Fruit fly (Drosophila melanogaster) whole organism, embryonic: Measurements from ENCODE around the gene CG13898.
A peak's percentile ranks its signal among the peaks of the same experiment; 100 is the strongest.

Source experiments
- Atf-2 ChIP-seq: fragments of 200-800 bp; sonication (Bioruptor generic); optimal IDR thresholded peaks from 2 replicates; lab custom pipeline; 2016; ENCODE audit warnings: missing biosample characterization, missing genetic modification characterization
- Bdp1 ChIP-seq: fragments of 200-800 bp; sonication (Bioruptor generic); optimal IDR thresholded peaks from 3 replicates; lab custom pipeline; 2016; ENCODE audit warnings: missing biosample characterization, missing genetic modification characterization
- Bgb ChIP-seq: fragments of 200-800 bp; sonication (Bioruptor generic); IDR thresholded peaks from 2 replicates; pipeline ENCODE4 v1.3.6; 2022; ENCODE audit warnings: missing biosample characterization, missing genetic modification characterization; ENCODE audit not compliant: partially characterized antibody
- CG10274 ChIP-seq: fragments of 200-800 bp; sonication (Bioruptor generic); optimal IDR thresholded peaks from 3 replicates; lab custom pipeline; 2017; ENCODE audit warnings: missing biosample characterization, mild to moderate bottlenecking, missing genetic modification characterization
- CG10654 ChIP-seq: fragments of 200-800 bp; sonication (Bioruptor generic); optimal IDR thresholded peaks from 2 replicates; lab custom pipeline; 2016; ENCODE audit warnings: missing biosample characterization, missing genetic modification characterization
- CG10979 ChIP-seq: fragments of 200-800 bp; sonication (Bioruptor generic); optimal IDR thresholded peaks from 2 replicates; lab custom pipeline; 2018; ENCODE audit warnings: missing biosample characterization, mild to moderate bottlenecking, missing genetic modification characterization, moderate library complexity
- CG11398 ChIP-seq: fragments of 200-800 bp; sonication (Bioruptor generic); optimal IDR thresholded peaks from 2 replicates; lab custom pipeline; 2016; ENCODE audit warnings: missing biosample characterization, missing genetic modification characterization
- CG12219 ChIP-seq: fragments of 200-800 bp; sonication (Bioruptor generic); optimal IDR thresholded peaks from 3 replicates; lab custom pipeline; 2018; ENCODE audit warnings: missing biosample characterization, mild to moderate bottlenecking, missing genetic modification characterization
- CG12659 ChIP-seq: fragments of 200-800 bp; sonication (Bioruptor generic); optimal IDR thresholded peaks from 3 replicates; lab custom pipeline; 2017; ENCODE audit warnings: mild to moderate bottlenecking, missing biosample characterization, missing genetic modification reagents, missing genetic modification characterization
- CG12769 ChIP-seq: fragments of 200-800 bp; sonication (Bioruptor generic); optimal IDR thresholded peaks from 2 replicates; lab custom pipeline; 2019; ENCODE audit warnings: missing biosample characterization, mild to moderate bottlenecking, missing genetic modification characterization, moderate library complexity
- CG13424 ChIP-seq: fragments of 200-800 bp; sonication (Bioruptor generic); optimal IDR thresholded peaks from 2 replicates; lab custom pipeline; 2019; ENCODE audit warnings: missing biosample characterization, mild to moderate bottlenecking, missing genetic modification characterization, moderate library complexity
- CG14965 ChIP-seq: fragments of 200-800 bp; sonication (Bioruptor generic); optimal IDR thresholded peaks from 2 replicates; lab custom pipeline; 2016; ENCODE audit warnings: missing biosample characterization, missing genetic modification characterization, borderline replicate concordance
- CG15479 ChIP-seq: fragments of 200-800 bp; sonication (Bioruptor generic); optimal IDR thresholded peaks from 3 replicates; lab custom pipeline; 2019; ENCODE audit warnings: missing biosample characterization, mild to moderate bottlenecking, missing genetic modification characterization, moderate library complexity
- CG1832 ChIP-seq: fragments of 200-800 bp; sonication (Bioruptor generic); optimal IDR thresholded peaks from 2 replicates; lab custom pipeline; 2017; ENCODE audit warnings: missing biosample characterization, mild to moderate bottlenecking, missing genetic modification characterization, inconsistent platforms
- CG18599 ChIP-seq: fragments of 200-800 bp; sonication (Bioruptor generic); optimal IDR thresholded peaks from 3 replicates; lab custom pipeline; 2017; ENCODE audit warnings: missing biosample characterization, missing genetic modification characterization, mild to moderate bottlenecking, moderate library complexity, missing genetic modification reagents
- CG31441 ChIP-seq: fragments of 200-800 bp; sonication (Bioruptor generic); IDR thresholded peaks from 2 replicates; pipeline ENCODE4 v1.3.6; 2022; ENCODE audit warnings: missing biosample characterization, missing genetic modification characterization
- CG32772 ChIP-seq: fragments of 200-800 bp; sonication (Bioruptor generic); IDR thresholded peaks from 2 replicates; pipeline ENCODE4 v1.3.6; 2022; ENCODE audit warnings: missing biosample characterization, missing genetic modification characterization
- CG3838 ChIP-seq: fragments of 200-800 bp; sonication (Bioruptor generic); optimal IDR thresholded peaks from 3 replicates; lab custom pipeline; 2016; ENCODE audit warnings: missing biosample characterization, missing genetic modification characterization
- CG4282 ChIP-seq: fragments of 200-800 bp; sonication (Bioruptor generic); optimal IDR thresholded peaks from 2 replicates; lab custom pipeline; 2016; ENCODE audit warnings: missing biosample characterization, missing genetic modification characterization
- CG5245 ChIP-seq: fragments of 200-800 bp; sonication (Bioruptor generic); optimal IDR thresholded peaks from 3 replicates; lab custom pipeline; 2016; ENCODE audit warnings: missing biosample characterization, missing genetic modification characterization
- CG6689 ChIP-seq: fragments of 200-800 bp; sonication (Bioruptor generic); IDR thresholded peaks from 2 replicates; pipeline ENCODE4 v1.3.6; 2022; ENCODE audit warnings: missing biosample characterization, missing genetic modification characterization
- CG7556 ChIP-seq: fragments of 200-800 bp; sonication (Bioruptor generic); optimal IDR thresholded peaks from 2 replicates; lab custom pipeline; 2017; ENCODE audit warnings: missing biosample characterization, mild to moderate bottlenecking, missing genetic modification characterization
- CG8290 ChIP-seq, 3 experiments: fragments of 200-800 bp; sonication (Bioruptor generic); optimal IDR thresholded peaks; 2 replicates each; lab custom pipeline; 2016 to 2019; ENCODE audit warnings: missing biosample characterization in 3 of 3, missing genetic modification characterization in 3 of 3, mild to moderate bottlenecking in 2 of 3, moderate library complexity in 1 of 3
- CG9727 ChIP-seq: fragments of 200-800 bp; sonication (Bioruptor generic); optimal IDR thresholded peaks from 3 replicates; lab custom pipeline; 2017; ENCODE audit warnings: missing biosample characterization, mild to moderate bottlenecking, missing genetic modification characterization
- CTCF ChIP-seq: fragments of 200-800 bp; sonication (Bioruptor generic); optimal IDR thresholded peaks from 2 replicates; lab custom pipeline; 2017; ENCODE audit warnings: missing biosample characterization, mild to moderate bottlenecking, missing genetic modification characterization, moderate library complexity
- CkIIα-i1 ChIP-seq: fragments of 200-800 bp; sonication (Bioruptor generic); IDR thresholded peaks from 2 replicates; pipeline ENCODE4 v1.3.6; 2022; ENCODE audit warnings: missing biosample characterization, missing genetic modification characterization
- Dip2 ChIP-seq: fragments of 200-800 bp; sonication (Bioruptor generic); IDR thresholded peaks from 2 replicates; pipeline ENCODE4 v1.3.6; 2022; ENCODE audit warnings: missing biosample characterization, missing genetic modification characterization
- ERR ChIP-seq: fragments of 200-800 bp; sonication (Bioruptor generic); optimal IDR thresholded peaks from 2 replicates; lab custom pipeline; 2016; ENCODE audit warnings: missing biosample characterization, missing genetic modification characterization
- HmgZ ChIP-seq: fragments of 200-800 bp; sonication (Bioruptor generic); optimal IDR thresholded peaks from 2 replicates; lab custom pipeline; 2018; ENCODE audit warnings: missing biosample characterization, mild to moderate bottlenecking, missing genetic modification characterization
- Hr3 ChIP-seq: fragments of 200-800 bp; sonication (Bioruptor generic); optimal IDR thresholded peaks from 3 replicates; lab custom pipeline; 2016; ENCODE audit warnings: missing biosample characterization, missing genetic modification characterization
- Kr ChIP-seq: fragments of 200-800 bp; sonication (Bioruptor generic); optimal IDR thresholded peaks from 2 replicates; lab custom pipeline; 2017; ENCODE audit warnings: missing biosample characterization, mild to moderate bottlenecking, missing genetic modification characterization
- Mes4 ChIP-seq: fragments of 200-800 bp; sonication (Bioruptor generic); optimal IDR thresholded peaks from 2 replicates; lab custom pipeline; 2016; ENCODE audit warnings: missing biosample characterization, missing genetic modification characterization
- Mrtf ChIP-seq: fragments of 200-800 bp; sonication (Bioruptor generic); IDR thresholded peaks from 3 replicates; pipeline ENCODE4 v1.3.6; 2022; ENCODE audit warnings: missing biosample characterization, missing genetic modification characterization
- NC2α ChIP-seq: fragments of 200-800 bp; sonication (Bioruptor generic); optimal IDR thresholded peaks from 2 replicates; lab custom pipeline; 2016; ENCODE audit warnings: missing biosample characterization, missing genetic modification characterization
- Oli ChIP-seq: fragments of 200-800 bp; sonication (Bioruptor generic); optimal IDR thresholded peaks from 2 replicates; lab custom pipeline; 2018; ENCODE audit warnings: missing biosample characterization, mild to moderate bottlenecking, missing genetic modification characterization, moderate library complexity
- Six4 ChIP-seq: fragments of 200-800 bp; sonication (Bioruptor generic); optimal IDR thresholded peaks from 2 replicates; lab custom pipeline; 2016; ENCODE audit warnings: missing biosample characterization, missing genetic modification characterization
- Stat92E ChIP-seq, 3 experiments: fragments of >200 bp in 2 of 3; fragments of 200-800 bp in 1 of 3; sonication (Bioruptor generic) in 1 of 3; optimal IDR thresholded peaks; 2 replicates each; lab custom pipeline; 2017 to 2019; ENCODE audit warnings: missing biosample characterization in 3 of 3, missing genetic modification characterization in 3 of 3, mild to moderate bottlenecking in 1 of 3, moderate library complexity in 1 of 3
- YL-1 ChIP-seq: fragments of 200-800 bp; sonication (Bioruptor generic); optimal IDR thresholded peaks from 3 replicates; lab custom pipeline; 2017; ENCODE audit warnings: missing biosample characterization, mild to moderate bottlenecking, missing genetic modification characterization
- dan ChIP-seq: fragments of 200-800 bp; sonication (Bioruptor generic); IDR thresholded peaks from 2 replicates; pipeline ENCODE4 v1.3.6; 2022; ENCODE audit warnings: missing biosample characterization, missing genetic modification characterization
- dpn ChIP-seq, 2 experiments: fragments of 200-800 bp; sonication (Bioruptor generic); optimal IDR thresholded peaks; 3 replicates each; lab custom pipeline; 2016; ENCODE audit warnings: missing biosample characterization in 2 of 2, missing genetic modification characterization in 2 of 2
- emc ChIP-seq: fragments of 200-800 bp; sonication (Bioruptor generic); optimal IDR thresholded peaks from 2 replicates; lab custom pipeline; 2016; ENCODE audit warnings: missing biosample characterization, missing genetic modification characterization
- gcm2 ChIP-seq: fragments of 200-800 bp; sonication (Bioruptor generic); optimal IDR thresholded peaks from 2 replicates; lab custom pipeline; 2016; ENCODE audit warnings: missing biosample characterization, missing genetic modification characterization
- ham ChIP-seq: fragments of 200-800 bp; sonication (Bioruptor generic); IDR thresholded peaks from 2 replicates; pipeline ENCODE4 v1.3.6; 2022; ENCODE audit warnings: missing biosample characterization, missing genetic modification characterization
- ind ChIP-seq: fragments of 200-800 bp; sonication (Bioruptor generic); optimal IDR thresholded peaks from 3 replicates; lab custom pipeline; 2016; ENCODE audit warnings: missing biosample characterization, missing genetic modification characterization
- jumu ChIP-seq: fragments of 200-800 bp; sonication (Bioruptor generic); optimal IDR thresholded peaks from 3 replicates; lab custom pipeline; 2016; ENCODE audit warnings: missing biosample characterization, missing genetic modification characterization
- kni ChIP-seq: fragments of 200-800 bp; sonication (Bioruptor generic); optimal IDR thresholded peaks from 3 replicates; lab custom pipeline; 2017; ENCODE audit warnings: mild to moderate bottlenecking, missing biosample characterization, missing genetic modification reagents, missing genetic modification characterization
- mam ChIP-seq: fragments of 200-800 bp; sonication (Bioruptor generic); optimal IDR thresholded peaks from 3 replicates; lab custom pipeline; 2016; ENCODE audit warnings: missing biosample characterization, missing genetic modification characterization
- pros ChIP-seq: fragments of 200-800 bp; sonication (Bioruptor generic); optimal IDR thresholded peaks from 3 replicates; lab custom pipeline; 2019; ENCODE audit warnings: missing biosample characterization, mild to moderate bottlenecking, missing genetic modification characterization, moderate library complexity
- ro ChIP-seq: fragments of 200-800 bp; sonication (Bioruptor generic); IDR thresholded peaks from 2 replicates; pipeline ENCODE4 v1.3.6; 2022; ENCODE audit warnings: missing biosample characterization, missing genetic modification characterization
- tna ChIP-seq: fragments of 200-800 bp; sonication (Bioruptor generic); IDR thresholded peaks from 2 replicates; pipeline ENCODE4 v1.3.6; 2022; ENCODE audit warnings: missing biosample characterization, missing genetic modification characterization; ENCODE audit not compliant: partially characterized antibody
- trh ChIP-seq: fragments of 200-800 bp; sonication (Bioruptor generic); optimal IDR thresholded peaks from 2 replicates; lab custom pipeline; 2016; ENCODE audit warnings: missing biosample characterization, missing genetic modification characterization
- yki ChIP-seq: fragments of >200 bp; optimal IDR thresholded peaks from 3 replicates; lab custom pipeline; 2018

The CG13898 gene

DNA sequence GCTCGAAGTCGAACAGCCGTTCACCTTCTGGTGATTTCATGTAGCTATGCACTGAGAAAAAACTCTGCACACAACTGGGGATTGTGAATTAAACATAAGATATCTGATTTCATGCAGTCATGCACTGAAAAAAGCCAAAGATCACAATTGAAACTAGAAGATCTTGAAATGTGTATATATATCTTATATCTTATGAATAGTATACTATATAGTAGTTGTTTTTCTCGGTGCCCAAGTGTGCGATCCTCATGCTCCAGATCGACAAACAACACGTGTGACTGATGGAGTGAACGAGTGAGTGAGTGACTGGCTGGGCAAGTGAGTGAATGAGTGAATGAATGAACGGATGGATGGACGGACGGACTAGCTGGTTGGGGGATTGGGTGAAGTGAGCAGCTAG lies 18.1 kb upstream of the CG13898 start:
- peak; percentile 72 for TF ChIP-seq CG7556
- TF ChIP-seq emc (GFP tag; lab: Kevin White, UChicago), result no peak
- no peak for TF ChIP-seq CG14965 (GFP tag; lab: Kevin White, UChicago)
- no peak for TF ChIP-seq tna (GFP tag; lab: Robert Waterston, UW)
- TF ChIP-seq CG10979, result peak; percentile 87
- TF ChIP-seq CG9727 (GFP tag; lab: Kevin White, UChicago), result peak; percentile 53
- no peak for TF ChIP-seq trh (GFP tag; lab: Kevin White, UChicago)
- TF ChIP-seq yki (lab: Kevin White, UChicago), result no peak
- TF ChIP-seq jumu, result peak; percentile 32
- no peak for TF ChIP-seq ro (GFP tag; lab: Robert Waterston, UW)
- no peak for TF ChIP-seq Atf-2 (GFP tag; lab: Kevin White, UChicago)
- peak; percentile 83 for TF ChIP-seq CG18599 (GFP tag; lab: Kevin White, UChicago)
- peak; percentile 74 for TF ChIP-seq Oli (tag; lab: Kevin White, UChicago)
- TF ChIP-seq Kr (GFP tag; lab: Kevin White, UChicago), result no peak
- TF ChIP-seq CG13424, result peak; percentile 57
- peak; percentile 54 for TF ChIP-seq CG8290 (GFP tag; optimal IDR thresholded peaks at IDR 0.05; lab: Kevin White, UChicago)
- peak in 1 of 2 experiments; percentile 69 for TF ChIP-seq CG8290 (tag; optimal IDR thresholded peaks at IDR 0.05; lab: Kevin White, UChicago)
- TF ChIP-seq Bdp1 (GFP tag; lab: Kevin White, UChicago), result no peak
- peak; percentile 13 for TF ChIP-seq CG11398 (GFP tag; lab: Kevin White, UChicago)
- TF ChIP-seq gcm2 (GFP tag; lab: Kevin White, UChicago), result no peak
- TF ChIP-seq CG4282 (GFP tag; lab: Kevin White, UChicago), result no peak
- TF ChIP-seq pros (GFP tag; lab: Kevin White, UChicago), result no peak
- TF ChIP-seq CG10274 (GFP tag; lab: Kevin White, UChicago), result peak; percentile 42
- peak; percentile 85 for TF ChIP-seq CG31441
- peak; percentile 25 for TF ChIP-seq kni
- TF ChIP-seq ind (GFP tag; lab: Kevin White, UChicago), result peak; percentile 70
- TF ChIP-seq HmgZ (tag; lab: Kevin White, UChicago), result no peak
- no peak for TF ChIP-seq Bgb
- TF ChIP-seq CG3838 (GFP tag; lab: Kevin White, UChicago), result no peak
- TF ChIP-seq CG12219 (GFP tag; lab: Kevin White, UChicago), result peak; percentile 43
- no peak for TF ChIP-seq YL-1 (GFP tag; lab: Kevin White, UChicago)
- peak; percentile 75 for TF ChIP-seq CG12769
- TF ChIP-seq CG32772 (GFP tag; lab: Robert Waterston, UW), result peak; percentile 66
- peak; percentile 49 for TF ChIP-seq CTCF (GFP tag; lab: Kevin White, UChicago)
- TF ChIP-seq CG15479 (GFP tag; lab: Kevin White, UChicago), result no peak
- TF ChIP-seq mam (GFP tag; lab: Kevin White, UChicago), result peak; percentile 44
- TF ChIP-seq CG10654 (GFP tag; lab: Kevin White, UChicago), result peak; percentile 66
- TF ChIP-seq Mrtf, result peak; percentile 51; the same call in 2 of the 3 replicates
- peak; percentile 80 for TF ChIP-seq CG6689
- TF ChIP-seq CG5245, result peak; percentile 50
- TF ChIP-seq Mes4, result no peak
- TF ChIP-seq Hr3 (GFP tag; lab: Kevin White, UChicago), result peak; percentile 53
- no peak for TF ChIP-seq Dip2 (GFP tag; lab: Robert Waterston, UW)
- no peak for TF ChIP-seq ERR (GFP tag; lab: Kevin White, UChicago)
- TF ChIP-seq CkIIα-i1 (GFP tag; lab: Robert Waterston, UW), result no peak
- TF ChIP-seq Stat92E (GFP tag; optimal IDR thresholded peaks at IDR 0.05; lab: Kevin White, UChicago), result no peak
- peak; percentile 40 for TF ChIP-seq CG12659 (GFP tag; lab: Kevin White, UChicago)
- TF ChIP-seq Six4, result peak; percentile 77
- no peak for TF ChIP-seq NC2α (GFP tag; lab: Kevin White, UChicago)
- TF ChIP-seq dpn (GFP tag; optimal IDR thresholded peaks at IDR 0.05; lab: Kevin White, UChicago), result peak; percentile 57 to 62
- TF ChIP-seq dan, result peak; percentile 31; the same call in 1 of the 2 replicates
- TF ChIP-seq CG1832 (GFP tag; lab: Kevin White, UChicago), result no peak
- no peak for TF ChIP-seq ham (GFP tag; lab: Robert Waterston, UW)
